Worm (Caenorhabditis elegans): Measurements from ENCODE around the gene ZK813.2.

DNA sequence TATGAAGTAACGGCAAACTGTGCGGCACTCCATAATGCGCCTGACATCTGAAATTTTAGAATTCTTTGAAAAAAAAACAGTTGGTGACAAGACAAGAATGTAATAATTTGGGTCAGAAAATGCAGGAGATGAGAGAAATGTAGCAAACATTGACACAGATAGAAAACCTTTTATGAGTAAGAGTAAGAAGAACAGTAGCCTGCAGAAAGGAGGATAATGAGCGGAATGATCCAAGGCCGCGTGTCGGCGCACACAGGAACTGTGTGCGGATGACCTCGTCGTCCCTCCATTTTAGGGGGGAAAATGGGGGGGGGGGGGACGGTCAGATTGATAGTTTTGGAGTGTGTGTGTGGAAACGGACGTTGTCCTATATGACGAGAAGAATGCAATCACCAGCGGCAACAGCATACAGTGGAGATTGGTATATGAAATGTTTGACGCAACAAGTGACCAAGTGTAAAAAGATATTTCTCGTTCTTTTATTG is 28.9 kb upstream of the ZK813.2 start, which contains the start of gene dhs-27:
- TF ChIP-seq pha-4 (tag; optimal IDR thresholded peaks at IDR 0.05) (no peak), nfya-1 (tag; optimal IDR thresholded peaks at IDR 0.05) (no peak), nhr-11 (tag; optimal IDR thresholded peaks at IDR 0.05) (no peak), hlh-8 (tag; optimal IDR thresholded peaks at IDR 0.05) (no peak)
